Worm (Caenorhabditis elegans) whole organism, late embryonic: ENCODE results near the gene K10D2.5.

ENCODE experiments used
- ama-1 ChIP-seq: fragments of 150-350 bp; optimal IDR thresholded peaks from 2 replicates; lab custom pipeline; 2014
- ceh-18 ChIP-seq: sonication (generic microtip); optimal IDR thresholded peaks from 2 replicates; lab custom pipeline; 2016; ENCODE audit warnings: missing genetic modification characterization, missing compliant biosample characterization
- ceh-45 ChIP-seq: fragments of 200-800 bp; sonication (Bioruptor generic); IDR thresholded peaks from 2 replicates; pipeline ENCODE4 v1.3.6; 2022; ENCODE audit warnings: missing genetic modification reagents, missing genetic modification characterization, missing compliant biosample characterization
- dve-1 ChIP-seq: sonication (generic microtip); optimal IDR thresholded peaks from 2 replicates; lab custom pipeline; 2017; ENCODE audit warnings: antibody characterized with exemption, mild to moderate bottlenecking, missing genetic modification characterization, missing compliant biosample characterization
- elt-2 ChIP-seq: sonication (generic microtip); optimal IDR thresholded peaks from 2 replicates; lab custom pipeline; 2016; ENCODE audit warnings: missing genetic modification reagents, missing genetic modification characterization, missing compliant biosample characterization
- elt-4 ChIP-seq: sonication (generic microtip); optimal IDR thresholded peaks from 2 replicates; lab custom pipeline; 2016; ENCODE audit warnings: missing genetic modification characterization, missing compliant biosample characterization
- fkh-10 ChIP-seq: fragments of 150-350 bp; optimal IDR thresholded peaks from 2 replicates; lab custom pipeline; 2014; ENCODE audit warnings: missing biosample characterization, missing genetic modification reagents, missing genetic modification characterization
- pat-9 ChIP-seq: fragments of 200-800 bp; sonication (Bioruptor generic); optimal IDR thresholded peaks from 2 replicates; lab custom pipeline; 2018; ENCODE audit warnings: mild to moderate bottlenecking, missing genetic modification characterization, moderate library complexity, missing compliant biosample characterization
- pha-4 ChIP-seq: fragments of 150-350 bp; optimal IDR thresholded peaks from 2 replicates; lab custom pipeline; 2018; ENCODE audit warnings: missing biosample characterization, missing genetic modification reagents, missing genetic modification characterization
- pqm-1 ChIP-seq: sonication (generic microtip); optimal IDR thresholded peaks from 2 replicates; lab custom pipeline; 2016; ENCODE audit warnings: missing genetic modification characterization, missing compliant biosample characterization
- ref-2 ChIP-seq: sonication (generic microtip); optimal IDR thresholded peaks from 2 replicates; lab custom pipeline; 2016; ENCODE audit warnings: missing genetic modification characterization, missing compliant biosample characterization
- sox-2 ChIP-seq: fragments of 200-800 bp; sonication (Bioruptor generic); IDR thresholded peaks from 2 replicates; pipeline ENCODE4 v1.3.6; 2022; ENCODE audit warnings: missing genetic modification reagents, missing genetic modification characterization, missing compliant biosample characterization
- zip-5 ChIP-seq: sonication (generic microtip); optimal IDR thresholded peaks from 2 replicates; lab custom pipeline; 2016; ENCODE audit warnings: missing genetic modification characterization, missing compliant biosample characterization
- ztf-16 ChIP-seq: sonication (generic microtip); optimal IDR thresholded peaks from 2 replicates; lab custom pipeline; 2017; ENCODE audit warnings: missing genetic modification characterization, missing compliant biosample characterization

ce11 chrIII:5145874-5146273, 26.6 kb upstream of the K10D2.5 start:
- TF ChIP-seq pqm-1 (tag; lab: Kevin White, UChicago) (no peak), pha-4 (no peak), ref-2 (tag; lab: Kevin White, UChicago) (no peak), ama-1 (lab: Kevin White, UChicago) (no peak), fkh-10 (no peak), ceh-45 (no peak), sox-2 (no peak), ceh-18 (tag; lab: Kevin White, UChicago) (no peak), ztf-16 (tag; lab: Kevin White, UChicago) (no peak), zip-5 (tag; lab: Kevin White, UChicago) (no peak), elt-2 (tag; lab: Kevin White, UChicago) (no peak), elt-4 (no peak), pat-9 (tag; lab: Kevin White, UChicago) (no peak), dve-1 (tag; lab: Kevin White, UChicago) (no peak)
